Fruit fly (Drosophila melanogaster): ENCODE measurements around the gene CG14658.

CG14658 gene

DNA sequence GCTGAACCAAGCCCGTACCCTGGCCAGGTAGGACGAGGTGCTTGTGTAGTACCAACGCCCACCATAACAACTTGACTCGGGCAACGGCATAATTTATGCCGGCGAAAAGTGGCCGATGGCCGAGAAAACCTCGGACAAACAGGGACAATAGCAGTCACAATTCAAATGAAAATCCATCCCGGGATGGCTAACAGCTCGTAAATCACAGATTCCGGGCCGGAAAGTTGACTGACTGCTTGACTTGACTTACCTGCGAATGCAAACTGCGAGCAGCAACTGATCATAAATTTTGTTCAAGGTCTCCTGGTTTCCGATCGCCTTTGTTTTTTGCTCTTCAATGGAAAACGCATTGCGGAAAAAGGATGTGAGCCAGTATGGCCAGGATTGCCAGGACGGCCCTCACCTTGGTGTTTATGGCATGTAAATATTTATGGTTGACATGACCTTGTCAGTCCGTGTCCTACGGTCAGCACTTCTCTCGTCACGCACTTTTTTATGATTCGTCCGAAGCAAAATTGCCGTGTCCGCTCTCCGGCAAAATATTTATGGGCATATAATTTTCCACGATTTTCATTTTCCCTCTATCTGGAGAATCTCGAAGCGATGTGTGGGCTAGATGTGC, 18.8 kb upstream of the CG14658 start (continued):
- TF ChIP-seq CG7271 (tag; optimal IDR thresholded peaks at IDR 0.05) (peak; percentile 73), C15 (GFP tag; IDR thresholded peaks at IDR 0.05) (no peak), CG5953 (GFP tag; IDR thresholded peaks at IDR 0.05) (no peak), CG17568 (GFP tag; optimal IDR thresholded peaks at IDR 0.05) (no peak), mam (GFP tag; optimal IDR thresholded peaks at IDR 0.05) (no peak), repo (GFP tag; optimal IDR thresholded peaks at IDR 0.05) (no peak), CG15479 (GFP tag; optimal IDR thresholded peaks at IDR 0.05) (peak; percentile 42), sc (optimal IDR thresholded peaks at IDR 0.05) (no peak), sc (GFP tag; optimal IDR thresholded peaks at IDR 0.05) (no peak), salm (tag; optimal IDR thresholded peaks at IDR 0.05) (no peak), CG18764 (GFP tag; optimal IDR thresholded peaks at IDR 0.05) (no peak), Camta (GFP tag; optimal IDR thresholded peaks at IDR 0.05) (no peak), Scr (GFP tag; IDR thresholded peaks at IDR 0.05; ENCODE audit: partially characterized antibody) (no peak)

DNA sequence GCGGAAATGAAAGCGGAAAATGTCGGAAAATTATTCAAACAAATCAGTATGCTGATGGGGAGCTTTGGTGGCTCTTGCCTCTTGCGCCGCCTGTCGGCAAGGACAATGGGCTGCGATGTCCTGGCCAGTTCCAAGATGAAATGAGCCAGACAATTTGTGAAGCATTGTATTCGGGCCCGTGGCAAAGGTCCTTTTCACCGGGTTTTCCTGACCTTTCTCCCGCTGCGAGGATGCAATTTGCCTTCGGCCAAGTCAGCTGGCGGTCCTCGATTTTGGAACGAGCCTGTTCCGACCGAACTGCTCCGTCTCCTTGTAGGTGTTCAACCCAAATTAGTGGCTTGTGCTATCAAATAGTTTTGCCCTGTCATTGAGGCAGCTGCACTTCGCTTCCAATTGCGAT, 17.1 kb upstream of the CG14658 start:
- TF ChIP-seq CG6272 (GFP tag; IDR thresholded peaks at IDR 0.05) (no peak), zen (tag; optimal IDR thresholded peaks at IDR 0.05) (peak; percentile 92), ac (GFP tag; optimal IDR thresholded peaks at IDR 0.05) (peak; percentile 13), cad (GFP tag; optimal IDR thresholded peaks at IDR 0.05) (peak; percentile 70), MBD-R2 (GFP tag; IDR thresholded peaks at IDR 0.05) (no peak), CHES-1-like (GFP tag; optimal IDR thresholded peaks at IDR 0.05) (no peak)

DNA sequence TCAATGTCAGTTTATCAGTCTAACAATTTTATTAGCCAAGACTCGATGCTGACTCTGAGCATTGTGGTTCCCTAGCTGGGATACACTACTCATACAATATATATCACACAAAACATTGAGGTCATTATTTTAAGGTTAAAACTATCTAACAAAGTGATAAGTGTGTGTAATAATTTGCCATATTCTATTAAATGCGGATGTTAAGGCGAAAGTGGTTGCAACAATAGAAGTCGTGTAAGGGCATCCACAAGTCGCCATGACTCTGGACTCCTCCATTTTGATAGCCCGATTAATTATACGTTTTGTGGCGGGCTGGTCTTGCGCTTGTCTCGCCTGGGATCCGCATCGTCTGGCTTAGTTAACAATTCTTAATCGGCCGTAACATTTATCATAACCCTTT, 16.5 kb upstream of the CG14658 start:
- peak; percentile 88 for TF ChIP-seq Ets65A (GFP tag)
- TF ChIP-seq CG31365 (tag; optimal IDR thresholded peaks at IDR 0.05) = no peak
- no peak for TF ChIP-seq grau (tag; optimal IDR thresholded peaks at IDR 0.05)
- no peak for TF ChIP-seq gt (GFP tag; IDR thresholded peaks at IDR 0.05)
- no peak for TF ChIP-seq salm (tag; optimal IDR thresholded peaks at IDR 0.05)
- TF ChIP-seq Hmr (GFP tag; optimal IDR thresholded peaks at IDR 0.05) = no peak
- no peak for TF ChIP-seq E2f1 (GFP tag; IDR thresholded peaks at IDR 0.05)
- peak; percentile 79 for TF ChIP-seq CG10979 (tag; optimal IDR thresholded peaks at IDR 0.05)
- peak; percentile 61 for TF ChIP-seq CG33557 (GFP tag; optimal IDR thresholded peaks at IDR 0.05)
- TF ChIP-seq CG17359 (tag; optimal IDR thresholded peaks at IDR 0.05) = no peak
- no peak for TF ChIP-seq sr (GFP tag; IDR thresholded peaks at IDR 0.05)
- TF ChIP-seq fd102C (GFP tag; optimal IDR thresholded peaks at IDR 0.05) = no peak
- TF ChIP-seq al (GFP tag; IDR thresholded peaks at IDR 0.05) = no peak
- TF ChIP-seq bbx (GFP tag; IDR thresholded peaks at IDR 0.05; ENCODE audit: partially characterized antibody) = no peak
- TF ChIP-seq CG2712 (tag; optimal IDR thresholded peaks at IDR 0.05) = peak; percentile 77
- TF ChIP-seq gcm2 (GFP tag; optimal IDR thresholded peaks at IDR 0.05) = no peak
- peak; percentile 60; the same call in 1 of the 2 replicates for TF ChIP-seq CG17328 (GFP tag; IDR thresholded peaks at IDR 0.05)
- TF ChIP-seq CG6175 (GFP tag; IDR thresholded peaks at IDR 0.05) = no peak
- TF ChIP-seq CG8089 (GFP tag; optimal IDR thresholded peaks at IDR 0.05) = no peak
- peak; percentile 22 for TF ChIP-seq NfI (GFP tag; optimal IDR thresholded peaks at IDR 0.05)
- TF ChIP-seq Poxn (GFP tag; IDR thresholded peaks at IDR 0.05) = no peak
- peak; percentile 11 for TF ChIP-seq pnt (GFP tag; optimal IDR thresholded peaks at IDR 0.05)
- TF ChIP-seq Drgx (GFP tag; IDR thresholded peaks at IDR 0.05) = no peak
- no peak for TF ChIP-seq z (GFP tag; IDR thresholded peaks at IDR 0.05)
- peak; percentile 37 for TF ChIP-seq CG1529 (GFP tag; optimal IDR thresholded peaks at IDR 0.05)
- TF ChIP-seq pfk (GFP tag; optimal IDR thresholded peaks at IDR 0.05) = no peak
- TF ChIP-seq pros (GFP tag; optimal IDR thresholded peaks at IDR 0.05) = no peak
- TF ChIP-seq CG12391 (tag; optimal IDR thresholded peaks at IDR 0.05) = no peak
- TF ChIP-seq CG2129 (GFP tag; IDR thresholded peaks at IDR 0.05; ENCODE audit: partially characterized antibody) = no peak
- TF ChIP-seq Max (GFP tag; optimal IDR thresholded peaks at IDR 0.05) = no peak
- no peak for TF ChIP-seq btn (GFP tag; optimal IDR thresholded peaks at IDR 0.05)

All from whole organism, embryonic.